Worm (Caenorhabditis elegans) whole organism, dauer: ENCODE results near the gene F59A1.15.

Experiments used
- unc-62 ChIP-seq: sonication (generic microtip); optimal IDR thresholded peaks from 2 replicates; lab custom pipeline; 2017; ENCODE audit warnings: missing biosample characterization, missing genetic modification reagents, missing genetic modification characterization

The F59A1.15 gene

ce11 chrV:17696753-17697152, 13.1 kb upstream of the F59A1.15 start, which contains the start of gene spp-29:
Gene spp-29, minus strand, starts transcription at chrV:17696853.
- no peak for TF ChIP-seq unc-62 (GFP tag; lab: Kevin White, UChicago)

DNA sequence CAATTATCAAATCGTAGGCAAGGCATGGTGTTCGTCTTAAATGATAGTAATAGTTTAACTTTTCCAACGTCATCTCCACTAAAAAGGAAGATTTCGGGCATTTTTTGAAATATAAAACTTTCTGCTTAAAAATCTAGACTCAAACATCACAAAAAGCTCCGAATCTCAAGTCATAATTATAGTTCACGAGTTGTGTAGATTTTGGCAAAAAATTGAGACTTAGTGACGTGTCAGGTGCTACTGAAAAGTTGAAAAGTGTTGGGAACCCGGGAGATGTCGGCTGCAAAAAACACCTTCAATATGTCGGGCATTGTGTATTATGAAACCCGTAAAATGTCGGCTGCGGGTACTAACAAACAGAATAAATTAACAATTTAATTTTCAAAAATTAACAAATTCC, 12.1 kb upstream of the F59A1.15 start, which contains the start of gene Y26G10.1:
Gene Y26G10.1 (minus strand): TSS at position 101 of the 400 bp plus-strand sequence.
- no peak for TF ChIP-seq unc-62 (GFP tag; lab: Kevin White, UChicago)

- TF ChIP-seq unc-62 (GFP tag; lab: Kevin White, UChicago) = no peak
Observed at ce11 chrV:17694260-17694659, 10.6 kb upstream of the F59A1.15 start.

DNA sequence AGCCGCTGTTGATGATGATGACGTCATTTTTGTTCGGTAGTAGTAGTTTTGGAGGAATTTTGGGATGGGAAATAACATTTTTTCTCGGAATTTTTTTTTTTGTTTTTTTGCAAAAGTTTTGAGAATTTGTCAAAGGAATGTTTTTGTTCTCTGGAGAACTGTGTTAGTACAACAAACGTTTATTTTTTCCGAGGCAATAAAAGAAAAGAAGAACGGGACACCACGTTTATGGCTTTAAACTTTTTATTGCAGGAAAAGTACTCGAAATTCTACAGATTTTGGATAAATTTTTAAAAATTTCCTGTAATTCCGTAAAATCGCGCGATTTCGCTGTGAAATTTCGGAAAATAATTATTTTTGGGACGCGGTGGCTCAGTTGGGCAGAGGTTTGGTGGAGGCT, 7.3 kb upstream of the F59A1.15 start, which contains the start of gene F59A1.13:
Gene F59A1.13 (minus strand): TSS at position 101 of the 400 bp plus-strand sequence.
- no peak for TF ChIP-seq unc-62 (GFP tag; lab: Kevin White, UChicago)

ce11 chrV:17686852-17687251, 3.2 kb upstream of the F59A1.15 start, which contains the start of gene F59A1.18:
Gene F59A1.18, minus strand, starts transcription at chrV:17686952.
- no peak for TF ChIP-seq unc-62 (GFP tag; lab: Kevin White, UChicago)

- TF ChIP-seq unc-62 (GFP tag; lab: Kevin White, UChicago) = no peak
Observed at ce11 chrV:17684857-17685256, 1.2 kb upstream of the F59A1.15 start, which contains the start of the genes F59A1.16 and F59A1.6. Gene F59A1.16, minus strand, starts transcription at chrV:17684957. Gene F59A1.6, plus strand, starts transcription at chrV:17685141.

DNA sequence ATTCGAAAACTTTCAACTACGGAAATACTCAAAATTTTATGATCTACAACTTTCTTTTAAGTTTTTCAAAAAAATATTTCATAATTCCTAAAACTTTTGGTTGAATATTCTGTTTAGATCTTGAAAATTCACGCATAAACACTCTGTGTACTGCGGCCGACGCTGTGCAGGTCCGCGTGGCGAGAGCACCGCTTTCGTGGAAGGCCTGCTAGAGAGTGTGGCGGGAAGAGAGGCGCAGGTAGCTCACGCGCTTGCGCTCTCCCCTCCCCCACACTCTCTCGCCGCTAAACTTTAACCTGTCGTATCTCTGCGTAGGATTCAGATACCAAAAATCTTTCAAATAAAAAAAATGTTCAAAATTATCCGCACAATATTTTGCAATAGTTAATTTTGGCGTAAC, 373 bp downstream of the F59A1.15 start:
- no peak for TF ChIP-seq unc-62 (GFP tag; lab: Kevin White, UChicago)

DNA sequence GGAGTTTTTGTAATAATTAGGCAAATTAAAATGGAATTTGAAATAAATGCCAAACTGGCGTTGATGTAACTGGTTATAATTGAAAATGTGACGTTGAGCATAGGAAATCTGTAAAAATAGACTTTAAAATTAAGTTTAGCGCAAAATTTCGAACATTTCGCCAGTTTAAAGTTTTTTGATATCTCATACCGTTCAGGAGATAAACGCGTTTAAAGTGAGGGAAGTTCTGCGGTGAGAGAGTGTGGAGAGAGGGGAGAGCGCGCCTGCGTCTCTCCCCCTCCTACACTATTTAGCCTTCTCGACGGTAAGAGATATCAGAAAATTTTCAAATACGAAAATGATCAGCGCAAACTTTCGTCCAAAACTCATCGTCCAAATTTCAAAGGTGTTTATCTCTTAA, 7.1 kb downstream of the F59A1.15 start, which contains the start of gene str-92:
Gene str-92 (minus strand): TSS at position 101 of the 400 bp plus-strand sequence.
- no peak for TF ChIP-seq unc-62 (GFP tag; lab: Kevin White, UChicago)

ce11 chrV:17673343-17673742, 10.3 kb downstream of the F59A1.15 start, which contains the start of gene str-93:
Gene str-93, minus strand, starts transcription at chrV:17673443.
- no peak for TF ChIP-seq unc-62 (GFP tag; lab: Kevin White, UChicago)

DNA sequence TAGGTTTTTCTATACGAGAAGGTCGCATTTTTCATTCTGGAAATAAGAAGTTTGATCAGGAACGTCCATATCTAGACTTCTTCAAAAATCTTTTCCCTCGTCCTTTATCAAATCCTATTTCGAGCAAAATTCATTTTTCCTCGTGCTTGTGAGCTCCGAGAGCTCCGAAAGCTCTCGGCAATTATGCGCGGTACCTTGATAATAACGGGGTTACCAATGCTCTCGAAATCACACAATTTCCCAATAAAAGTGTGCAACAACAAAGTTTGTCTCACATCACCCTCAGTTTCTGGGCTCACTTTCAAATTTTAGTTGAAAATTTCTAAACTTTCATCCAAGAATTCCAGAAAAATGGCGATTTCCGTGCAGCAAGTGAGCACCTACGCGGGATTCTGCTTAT, 15.1 kb downstream of the F59A1.15 start, which contains the start of gene str-89:
Gene str-89 (plus strand): TSS at position 301 of the 400 bp plus-strand sequence.
- TF ChIP-seq unc-62 (GFP tag; lab: Kevin White, UChicago) = no peak

ce11 chrV:17667676-17668075, 16.0 kb downstream of the F59A1.15 start, which contains the start of gene F59A1.12:
Gene F59A1.12, minus strand, starts transcription at chrV:17667776.
- no peak for TF ChIP-seq unc-62 (GFP tag; lab: Kevin White, UChicago)

ce11 chrV:17665906-17666305, 17.8 kb downstream of the F59A1.15 start, which contains the start of gene F59A1.11:
Gene F59A1.11, minus strand, starts transcription at chrV:17666006.
- no peak for TF ChIP-seq unc-62 (GFP tag; lab: Kevin White, UChicago)

DNA sequence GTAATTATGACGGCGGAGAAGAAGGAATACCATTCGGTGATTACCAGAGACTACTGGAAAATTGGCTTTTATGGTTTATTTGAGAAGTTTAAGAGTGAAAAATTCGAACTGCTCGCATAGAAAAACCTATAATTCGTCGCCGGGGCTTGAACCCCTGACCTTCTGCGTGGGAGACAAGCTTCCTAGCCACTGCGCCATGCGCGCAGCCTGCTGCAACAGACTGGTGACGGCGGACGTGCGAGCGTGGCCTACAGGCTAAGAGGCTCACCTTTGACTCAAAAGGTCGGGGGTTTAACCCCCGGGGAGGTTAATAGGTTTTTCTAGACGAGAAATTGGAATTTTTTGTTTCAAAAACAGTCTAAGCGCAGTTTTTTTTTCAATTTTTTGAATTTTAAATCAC, 19.3 kb downstream of the F59A1.15 start:
- TF ChIP-seq unc-62 (GFP tag; lab: Kevin White, UChicago) = no peak

ce11 chrV:17662260-17662659, 21.4 kb downstream of the F59A1.15 start:
- no peak for TF ChIP-seq unc-62 (GFP tag; lab: Kevin White, UChicago)

DNA sequence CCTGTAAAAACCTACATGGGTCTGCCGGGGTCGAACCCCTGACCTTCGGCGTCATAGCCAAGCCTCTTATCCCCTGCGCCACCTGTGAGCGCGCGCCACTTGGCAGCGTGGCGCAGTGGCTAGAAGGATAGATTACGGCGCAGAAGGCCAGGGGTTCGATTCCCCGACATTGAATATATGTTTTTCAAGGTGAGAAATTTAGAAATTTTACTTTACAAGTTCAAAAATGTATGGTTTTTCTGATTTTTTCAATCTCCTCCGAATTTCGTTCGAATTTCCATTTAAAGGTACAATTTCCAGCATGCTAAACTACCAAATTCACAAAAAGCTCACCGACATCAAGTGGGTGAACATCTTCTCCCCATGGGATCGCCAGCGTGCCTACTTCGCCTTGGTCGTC, 23.7 kb downstream of the F59A1.15 start, which contains the start of gene dgat-2:
Gene dgat-2 (plus strand): TSS at position 301 of the 400 bp plus-strand sequence.
- TF ChIP-seq unc-62 (GFP tag; lab: Kevin White, UChicago) = no peak

- no peak for TF ChIP-seq unc-62 (GFP tag; lab: Kevin White, UChicago)
Observed at ce11 chrV:17659228-17659627, 24.4 kb downstream of the F59A1.15 start, which contains the start of gene fbxa-108. Gene fbxa-108, minus strand, starts transcription at chrV:17659385.

ce11 chrV:17658824-17659223, 24.8 kb downstream of the F59A1.15 start:
- TF ChIP-seq unc-62 (GFP tag; lab: Kevin White, UChicago) = no peak
